Fruit fly (Drosophila melanogaster): ENCODE data around the gene S6kII.

Gene S6kII

DNA sequence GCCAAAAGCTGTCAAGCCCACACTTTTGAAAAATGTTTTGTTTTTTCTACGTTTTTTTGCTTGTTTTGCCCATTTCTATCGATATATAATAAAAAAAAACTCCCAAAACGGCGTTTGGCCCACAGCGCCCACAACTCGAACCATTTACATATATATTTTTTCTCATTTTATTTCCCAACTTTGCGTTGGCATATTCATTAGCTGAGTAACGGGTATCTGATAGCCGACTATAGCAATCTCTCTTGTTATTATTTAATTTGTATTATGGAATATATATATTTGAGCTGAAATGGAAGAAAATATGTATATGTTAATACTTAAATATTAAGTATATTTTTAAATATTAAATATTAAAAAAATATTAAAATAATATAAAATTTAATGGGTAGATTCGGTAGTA lies 43.3 kb upstream of the S6kII start (continued):
- TF ChIP-seq C15 (GFP tag; IDR thresholded peaks at IDR 0.05): no peak

DNA sequence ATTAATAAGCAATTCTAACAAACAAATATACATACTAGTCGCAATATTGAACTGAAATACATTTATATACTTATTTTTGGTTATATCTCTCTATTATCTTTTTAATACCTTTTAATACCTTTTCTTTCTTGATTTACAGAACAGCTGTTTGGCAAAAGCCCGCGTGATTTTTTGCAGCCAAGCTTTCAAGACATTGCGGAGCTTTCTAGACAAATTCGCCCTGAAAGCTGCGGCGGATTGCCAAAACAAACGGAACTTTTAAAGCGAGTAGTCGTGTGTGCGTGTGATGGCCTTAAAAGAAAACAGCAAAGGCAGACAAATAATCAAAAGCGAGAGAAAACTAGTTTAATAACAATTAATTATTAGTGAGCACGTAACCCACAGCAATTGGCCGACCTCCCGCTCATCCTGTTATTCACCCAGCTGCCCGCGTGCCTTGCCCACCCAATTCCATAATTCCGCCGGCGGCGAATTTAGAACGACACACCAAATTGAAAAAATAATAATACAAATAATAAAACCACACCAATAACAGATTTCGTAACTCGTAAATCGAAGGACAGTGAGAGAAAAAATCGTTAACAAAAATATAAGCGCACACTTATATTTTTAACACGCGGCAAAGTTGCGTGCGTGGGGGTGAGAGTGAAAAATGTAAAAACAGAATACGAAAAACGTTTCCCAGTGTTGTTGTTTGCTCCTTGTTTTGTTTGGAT lies 42.7 kb upstream of the S6kII start:
- TF ChIP-seq abd-A (tag; optimal IDR thresholded peaks at IDR 0.05): peak; percentile 29
- 0 out of 2 replicates have a peak, but pooled peaks have one; percentile 19 for TF ChIP-seq CG13287 (GFP tag; IDR thresholded peaks at IDR 0.05; ENCODE audit: partially characterized antibody)
- TF ChIP-seq Meics (GFP tag; optimal IDR thresholded peaks at IDR 0.05): no peak
- no peak for TF ChIP-seq sr (GFP tag; IDR thresholded peaks at IDR 0.05)
- 0 out of 3 replicates have a peak, but pooled peaks have one; percentile 45 for TF ChIP-seq CG2199 (GFP tag; IDR thresholded peaks at IDR 0.05)
- no peak for TF ChIP-seq Gug (GFP tag; IDR thresholded peaks at IDR 0.05)
- peak; percentile 28 for TF ChIP-seq exex (tag; optimal IDR thresholded peaks at IDR 0.05)
- TF ChIP-seq Dp (GFP tag; optimal IDR thresholded peaks at IDR 0.05): peak; percentile 34
- TF ChIP-seq CG3838 (GFP tag; optimal IDR thresholded peaks at IDR 0.05): no peak
- peak; percentile 58 for TF ChIP-seq Med (GFP tag)
- TF ChIP-seq CG7987 (GFP tag; optimal IDR thresholded peaks at IDR 0.05): peak; percentile 55
- TF ChIP-seq lbe (GFP tag; optimal IDR thresholded peaks at IDR 0.05): peak; percentile 11
- peak in 1 of 2 experiments; percentile 77 for TF ChIP-seq crp (GFP tag; optimal IDR thresholded peaks at IDR 0.05)
- peak; percentile 73 for TF ChIP-seq sqz (GFP tag; optimal IDR thresholded peaks at IDR 0.05)
- peak in 1 of 2 experiments; percentile 49 for TF ChIP-seq Pdp1 (GFP tag; optimal IDR thresholded peaks at IDR 0.05)
- TF ChIP-seq chinmo (GFP tag; IDR thresholded peaks at IDR 0.05; ENCODE audit: partially characterized antibody): 0 out of 4 replicates have a peak, but pooled peaks have one; percentile 5
- peak; percentile 24; the same call in 1 of the 2 replicates for TF ChIP-seq E2f2 (GFP tag; IDR thresholded peaks at IDR 0.05)
- TF ChIP-seq CG15696 (tag; optimal IDR thresholded peaks at IDR 0.05): no peak
- no peak for TF ChIP-seq Dll (GFP tag; IDR thresholded peaks at IDR 0.05; ENCODE audit: partially characterized antibody)

DNA sequence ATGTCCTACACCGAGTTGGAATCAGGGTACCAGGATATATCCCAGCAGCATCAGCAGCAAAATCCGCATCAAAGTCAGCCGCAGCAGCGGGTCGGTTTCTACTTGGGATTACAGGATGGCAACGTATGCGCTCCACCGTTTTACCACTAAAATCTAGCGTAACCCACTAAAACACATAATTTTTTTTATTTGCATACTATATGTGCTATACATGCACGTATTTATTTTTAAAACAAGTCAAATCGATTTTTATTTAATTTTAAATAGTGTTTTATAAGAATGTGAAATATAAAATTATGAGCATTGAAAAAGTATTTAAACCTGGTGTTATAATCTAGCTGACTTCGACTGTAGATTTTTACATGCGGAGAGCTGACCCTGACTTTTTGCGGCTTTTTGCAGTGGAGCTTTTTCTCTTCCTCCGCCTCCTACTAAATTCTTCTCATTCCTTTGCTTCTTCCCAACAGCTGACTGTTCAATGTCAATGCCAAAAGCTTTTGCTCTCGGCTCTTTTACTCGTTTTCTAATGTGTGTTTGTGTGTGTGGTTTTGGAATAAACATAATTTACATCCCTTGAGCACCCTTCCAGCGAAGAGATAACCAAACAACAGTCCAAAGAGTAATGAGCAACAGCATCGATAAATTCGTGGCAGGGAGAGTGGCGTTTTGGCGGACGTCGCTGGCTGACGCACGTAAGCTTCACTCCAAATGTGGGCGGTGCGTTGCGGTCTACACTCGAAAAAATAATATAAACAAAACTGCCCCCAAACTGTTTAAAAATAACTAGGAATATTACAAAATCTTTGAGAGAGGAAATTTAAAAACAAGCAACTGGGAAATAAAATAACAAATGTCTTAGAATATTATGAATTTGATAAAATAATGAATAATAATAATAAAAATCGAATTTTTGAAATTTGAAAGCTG lies 41.8 kb upstream of the S6kII start:
- TF ChIP-seq Hmx (GFP tag; optimal IDR thresholded peaks at IDR 0.05) (no peak), CG32767 (GFP tag; IDR thresholded peaks at IDR 0.05) (no peak), Dip2 (GFP tag; IDR thresholded peaks at IDR 0.05) (no peak), CG4328 (GFP tag; optimal IDR thresholded peaks at IDR 0.05) (no peak), btn (GFP tag; optimal IDR thresholded peaks at IDR 0.05) (no peak), zen2 (GFP tag; IDR thresholded peaks at IDR 0.05; ENCODE audit: partially characterized antibody) (0 out of 3 replicates have a peak, but pooled peaks have one; percentile 14), CG10431 (GFP tag; optimal IDR thresholded peaks at IDR 0.05) (no peak), az2 (GFP tag; optimal IDR thresholded peaks at IDR 0.05) (no peak), pho (GFP tag; optimal IDR thresholded peaks at IDR 0.05) (no peak), Stat92E (GFP tag; optimal IDR thresholded peaks at IDR 0.05) (no peak), pita (GFP tag; optimal IDR thresholded peaks at IDR 0.05) (no peak), fd102C (GFP tag; optimal IDR thresholded peaks at IDR 0.05) (no peak), dysf (GFP tag; IDR thresholded peaks at IDR 0.05) (peak; percentile 56; the same call in 2 of the 3 replicates), MESR4 (GFP tag; optimal IDR thresholded peaks at IDR 0.05) (no peak), ssp (GFP tag; IDR thresholded peaks at IDR 0.05) (no peak), gfzf (GFP tag; optimal IDR thresholded peaks at IDR 0.05) (no peak), oc (tag; optimal IDR thresholded peaks at IDR 0.05) (no peak), CG4360 (GFP tag; IDR thresholded peaks at IDR 0.05) (no peak), CG3281 (GFP tag; optimal IDR thresholded peaks at IDR 0.05) (peak; percentile 68), bowl (GFP tag; IDR thresholded peaks at IDR 0.05) (no peak), BEAF-32 (GFP tag; optimal IDR thresholded peaks at IDR 0.05) (no peak), mirr (GFP tag; optimal IDR thresholded peaks at IDR 0.05) (peak; percentile 44), pum (GFP tag; optimal IDR thresholded peaks at IDR 0.05) (no peak), CkIIα-i1 (GFP tag; IDR thresholded peaks at IDR 0.05) (no peak), fru (optimal IDR thresholded peaks at IDR 0.05) (no peak)
